Worm (Caenorhabditis elegans) whole organism, L2 larva: ENCODE results near the gene zip-2.

ENCODE experiments used
- C34F6.9 ChIP-seq: fragments of 150-350 bp; optimal IDR thresholded peaks from 2 replicates; lab custom pipeline; 2014; ENCODE audit warnings: missing biosample characterization, missing genetic modification characterization
- F13H6.1 ChIP-seq: sonication (generic microtip); optimal IDR thresholded peaks from 2 replicates; lab custom pipeline; 2016; ENCODE audit warnings: missing genetic modification characterization, missing compliant biosample characterization
- R02D3.7 ChIP-seq: fragments of 150-350 bp; optimal IDR thresholded peaks from 2 replicates; lab custom pipeline; 2014; ENCODE audit warnings: missing biosample characterization, missing genetic modification characterization
- Y55F3AM.14 ChIP-seq: fragments of 200-800 bp; sonication (Bioruptor generic); optimal IDR thresholded peaks from 2 replicates; lab custom pipeline; 2018; ENCODE audit warnings: mild to moderate bottlenecking, missing genetic modification characterization, missing compliant biosample characterization
- ZK546.5 ChIP-seq: sonication (generic microtip); optimal IDR thresholded peaks from 2 replicates; lab custom pipeline; 2017; ENCODE audit warnings: missing biosample characterization, missing genetic modification characterization
- alr-1 ChIP-seq: fragments of 150-350 bp; optimal IDR thresholded peaks from 2 replicates; lab custom pipeline; 2014; ENCODE audit warnings: missing biosample characterization, missing genetic modification characterization
- ama-1 ChIP-seq: fragments of 150-350 bp; optimal IDR thresholded peaks from 2 replicates; lab custom pipeline; 2018; ENCODE audit warnings: inconsistent platforms
- blmp-1 ChIP-seq: sonication (generic microtip); optimal IDR thresholded peaks from 2 replicates; lab custom pipeline; 2017; ENCODE audit warnings: missing genetic modification characterization, mild to moderate bottlenecking, missing compliant biosample characterization, antibody characterized with exemption, moderate library complexity; ENCODE audit not compliant: insufficient read depth
- ceh-16 ChIP-seq: fragments of 150-350 bp; optimal IDR thresholded peaks from 2 replicates; lab custom pipeline; 2014; ENCODE audit warnings: missing biosample characterization, missing genetic modification characterization
- ceh-82 ChIP-seq: fragments of 150-350 bp; optimal IDR thresholded peaks from 2 replicates; lab custom pipeline; 2014; ENCODE audit warnings: missing biosample characterization, missing genetic modification characterization
- crh-2 ChIP-seq: sonication (generic microtip); optimal IDR thresholded peaks from 2 replicates; lab custom pipeline; 2017; ENCODE audit warnings: missing biosample characterization, missing genetic modification characterization
- dmd-4 ChIP-seq: sonication (generic microtip); optimal IDR thresholded peaks from 2 replicates; lab custom pipeline; 2017; ENCODE audit warnings: missing biosample characterization, missing genetic modification characterization
- egl-27 ChIP-seq: sonication (generic microtip); optimal IDR thresholded peaks from 3 replicates; lab custom pipeline; 2017; ENCODE audit warnings: missing biosample characterization, missing genetic modification reagents, missing genetic modification characterization
- elt-1 ChIP-seq: fragments of 150-350 bp; optimal IDR thresholded peaks from 2 replicates; lab custom pipeline; 2014; ENCODE audit warnings: missing biosample characterization, missing genetic modification characterization
- elt-3 ChIP-seq: sonication (generic microtip); optimal IDR thresholded peaks from 2 replicates; lab custom pipeline; 2017; ENCODE audit warnings: missing biosample characterization, missing genetic modification characterization
- fos-1 ChIP-seq: fragments of 150-350 bp; optimal IDR thresholded peaks from 2 replicates; lab custom pipeline; 2014; ENCODE audit warnings: missing biosample characterization, missing genetic modification characterization
- gmeb-1 ChIP-seq: fragments of 150-350 bp; optimal IDR thresholded peaks from 2 replicates; lab custom pipeline; 2014; ENCODE audit warnings: missing biosample characterization, missing genetic modification characterization
- lin-11 ChIP-seq: fragments of 150-350 bp; sonication (generic microtip); optimal IDR thresholded peaks from 2 replicates; lab custom pipeline; 2014; ENCODE audit warnings: missing biosample characterization, missing genetic modification characterization, inconsistent platforms, mixed read lengths
- lin-13 ChIP-seq: fragments of 150-350 bp; optimal IDR thresholded peaks from 2 replicates; lab custom pipeline; 2014; ENCODE audit warnings: missing biosample characterization, missing genetic modification reagents, missing genetic modification characterization
- lin-39 ChIP-seq: fragments of 150-350 bp; optimal IDR thresholded peaks from 2 replicates; lab custom pipeline; 2014; ENCODE audit warnings: missing biosample characterization, missing genetic modification reagents, missing genetic modification characterization
- lsy-2 ChIP-seq, 2 experiments: fragments of 150-350 bp in 1 of 2; sonication (generic microtip) in 1 of 2; optimal IDR thresholded peaks; 2 replicates each; lab custom pipeline; 2014 to 2017; ENCODE audit warnings: missing biosample characterization in 2 of 2, missing genetic modification characterization in 2 of 2
- mab-5 ChIP-seq: fragments of 150-350 bp; optimal IDR thresholded peaks from 2 replicates; lab custom pipeline; 2014; ENCODE audit warnings: missing biosample characterization, missing genetic modification characterization
- mbf-1 ChIP-seq: sonication (generic microtip); optimal IDR thresholded peaks from 2 replicates; lab custom pipeline; 2017; ENCODE audit warnings: missing biosample characterization, missing genetic modification characterization
- nhr-10 ChIP-seq: sonication (generic microtip); optimal IDR thresholded peaks from 2 replicates; lab custom pipeline; 2017; ENCODE audit warnings: missing biosample characterization, missing genetic modification characterization
- nhr-11 ChIP-seq: fragments of 150-350 bp; optimal IDR thresholded peaks from 2 replicates; lab custom pipeline; 2014; ENCODE audit warnings: missing biosample characterization, missing genetic modification characterization
- nhr-129 ChIP-seq: fragments of 150-350 bp; optimal IDR thresholded peaks from 2 replicates; lab custom pipeline; 2014; ENCODE audit warnings: missing biosample characterization, missing genetic modification characterization
- nhr-21 ChIP-seq: fragments of 150-350 bp; optimal IDR thresholded peaks from 2 replicates; lab custom pipeline; 2014; ENCODE audit warnings: missing biosample characterization, missing genetic modification characterization
- nhr-23 ChIP-seq: fragments of 150-350 bp; optimal IDR thresholded peaks from 2 replicates; lab custom pipeline; 2014; ENCODE audit warnings: missing biosample characterization, missing genetic modification reagents, missing genetic modification characterization
- nhr-25 ChIP-seq: fragments of 150-350 bp; sonication (generic microtip); optimal IDR thresholded peaks from 3 replicates; lab custom pipeline; 2014; ENCODE audit warnings: missing biosample characterization, missing genetic modification characterization
- nhr-77 ChIP-seq: fragments of 150-350 bp; optimal IDR thresholded peaks from 2 replicates; lab custom pipeline; 2014; ENCODE audit warnings: missing biosample characterization, missing genetic modification characterization
- peb-1 ChIP-seq: fragments of 150-350 bp; optimal IDR thresholded peaks from 2 replicates; lab custom pipeline; 2014; ENCODE audit warnings: missing biosample characterization, missing genetic modification characterization
- sem-4 ChIP-seq: fragments of 150-350 bp; optimal IDR thresholded peaks from 2 replicates; lab custom pipeline; 2014; ENCODE audit warnings: missing biosample characterization, missing genetic modification reagents, missing genetic modification characterization
- skn-1 ChIP-seq: sonication (generic microtip); optimal IDR thresholded peaks from 2 replicates; lab custom pipeline; 2017; ENCODE audit warnings: missing biosample characterization, missing genetic modification characterization
- sma-3 ChIP-seq: sonication (generic microtip); optimal IDR thresholded peaks from 2 replicates; lab custom pipeline; 2016; ENCODE audit warnings: missing genetic modification reagents, missing genetic modification characterization, missing compliant biosample characterization
- sma-9 ChIP-seq, 2 experiments: fragments of 150-350 bp in 1 of 2; sonication (generic microtip) in 1 of 2; optimal IDR thresholded peaks; 2 replicates each; lab custom pipeline; 2014 to 2016; ENCODE audit warnings: missing genetic modification characterization in 2 of 2, mild to moderate bottlenecking in 1 of 2, missing biosample characterization in 1 of 2, missing compliant biosample characterization in 1 of 2, missing genetic modification reagents in 1 of 2, moderate library complexity in 1 of 2
- snpc-4 ChIP-seq: fragments of 150-350 bp; optimal IDR thresholded peaks from 2 replicates; lab custom pipeline; 2014; ENCODE audit warnings: missing biosample characterization, missing genetic modification characterization
- unc-39 ChIP-seq: fragments of 150-350 bp; optimal IDR thresholded peaks from 2 replicates; lab custom pipeline; 2014; ENCODE audit warnings: missing biosample characterization, missing genetic modification characterization
- unc-62 ChIP-seq: fragments of 150-350 bp; optimal IDR thresholded peaks from 2 replicates; lab custom pipeline; 2014; ENCODE audit warnings: missing biosample characterization, missing genetic modification reagents, missing genetic modification characterization
- zag-1 ChIP-seq: fragments of 150-350 bp; optimal IDR thresholded peaks from 2 replicates; lab custom pipeline; 2014; ENCODE audit warnings: missing biosample characterization, missing genetic modification characterization
- ztf-11 ChIP-seq: sonication (generic microtip); optimal IDR thresholded peaks from 2 replicates; lab custom pipeline; 2017; ENCODE audit warnings: missing biosample characterization, missing genetic modification characterization
- ztf-4 ChIP-seq: fragments of 150-350 bp; optimal IDR thresholded peaks from 2 replicates; lab custom pipeline; 2014; ENCODE audit warnings: missing biosample characterization, missing genetic modification characterization

The zip-2 gene

DNA sequence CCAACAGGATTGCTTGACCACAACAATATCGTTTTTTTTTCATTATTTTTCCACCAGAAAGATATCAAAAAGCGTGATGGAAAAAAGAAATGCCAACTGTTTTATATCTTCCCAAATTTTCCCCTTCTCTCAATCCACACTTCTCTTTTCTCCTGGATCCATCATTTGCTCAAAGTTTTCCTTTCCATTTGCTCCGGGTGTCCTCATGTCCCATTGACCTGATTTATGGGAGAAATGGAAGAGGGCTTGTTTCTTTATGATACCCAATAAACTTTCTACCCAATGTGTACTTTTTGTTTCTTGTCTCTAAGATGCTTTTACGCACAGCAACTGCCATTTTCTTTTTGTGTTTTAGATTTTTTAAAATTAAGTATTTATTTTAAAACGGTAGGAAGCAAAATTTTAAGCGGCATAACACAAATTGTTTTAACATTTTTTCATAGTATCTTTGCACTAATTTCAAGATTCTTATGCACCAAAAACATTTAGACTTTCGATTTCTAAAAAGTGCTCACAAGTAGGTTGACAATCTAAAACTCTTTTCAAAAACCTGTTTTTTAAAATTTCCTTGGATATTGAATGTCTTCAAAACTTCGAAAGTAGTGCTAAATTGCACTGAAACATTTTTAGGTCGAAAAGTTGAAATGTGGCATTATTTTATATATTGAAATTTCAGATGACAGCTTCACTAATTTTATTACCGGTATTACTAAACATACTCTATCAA lies 10.1 kb upstream of the zip-2 start, which contains the start of gene clec-149:
Gene clec-149, plus strand, starts transcription at position 677 of the 727 bp plus-strand sequence.
- peak in 1 of 2 experiments; percentile 25 for TF ChIP-seq lsy-2 (tag; optimal IDR thresholded peaks at IDR 0.05; lab: Kevin White, UChicago)
- TF ChIP-seq ztf-4 (tag; lab: Kevin White, UChicago), result no peak
- TF ChIP-seq lin-13 (GFP tag; lab: Kevin White, UChicago), result no peak
- TF ChIP-seq sem-4, result no peak
- TF ChIP-seq mab-5 (tag; lab: Kevin White, UChicago), result peak; percentile 33
- TF ChIP-seq R02D3.7, result no peak
- no peak for TF ChIP-seq egl-27 (tag; lab: Kevin White, UChicago)
- TF ChIP-seq ztf-11, result no peak
- TF ChIP-seq lin-11, result no peak
- no peak for TF ChIP-seq snpc-4
- no peak for TF ChIP-seq lin-39 (tag; lab: Kevin White, UChicago)
- TF ChIP-seq alr-1 (tag; lab: Kevin White, UChicago), result no peak
- TF ChIP-seq peb-1, result no peak
- peak; percentile 13 for TF ChIP-seq sma-9 (GFP tag; optimal IDR thresholded peaks at IDR 0.05; lab: Kevin White, UChicago)
- no peak for TF ChIP-seq sma-9 (tag; optimal IDR thresholded peaks at IDR 0.05; lab: Kevin White, UChicago)
- no peak for TF ChIP-seq ama-1 (lab: Kevin White, UChicago)
- TF ChIP-seq F13H6.1 (tag; lab: Kevin White, UChicago), result no peak
- TF ChIP-seq zag-1 (tag; lab: Kevin White, UChicago), result no peak
- peak; percentile 22 for TF ChIP-seq C34F6.9 (tag; lab: Kevin White, UChicago)
- TF ChIP-seq nhr-10 (tag; lab: Kevin White, UChicago), result no peak
- no peak for TF ChIP-seq unc-39

- no peak for TF ChIP-seq crh-2
- TF ChIP-seq nhr-77 (tag; lab: Kevin White, UChicago), result no peak
- no peak for TF ChIP-seq lin-13 (GFP tag; lab: Kevin White, UChicago)
- TF ChIP-seq nhr-23 (tag; lab: Kevin White, UChicago), result no peak
Measured at ce11 chrIII:825256-825655, 7.5 kb upstream of the zip-2 start.

- TF ChIP-seq nhr-77 (tag; lab: Kevin White, UChicago) (no peak), fos-1 (tag; lab: Kevin White, UChicago) (peak; percentile 32)
Measured at ce11 chrIII:831961-832360, 821 bp upstream of the zip-2 start, which contains the start of gene ceeh-1. ceeh-1 (minus strand) TSS chrIII:832277.

ce11 chrIII:833711-834442 lies 1.1 kb downstream of the zip-2 start:
- TF ChIP-seq R02D3.7 (no peak), unc-39 (no peak), F13H6.1 (tag; lab: Kevin White, UChicago) (peak; percentile 91), nhr-77 (tag; lab: Kevin White, UChicago) (no peak), ztf-11 (no peak), gmeb-1 (tag; lab: Kevin White, UChicago) (peak; percentile 69), sma-3 (GFP tag; lab: Kevin White, UChicago) (peak; percentile 95), nhr-23 (tag; lab: Kevin White, UChicago) (no peak), alr-1 (tag; lab: Kevin White, UChicago) (no peak), unc-62 (GFP tag; lab: Kevin White, UChicago) (no peak), fos-1 (tag; lab: Kevin White, UChicago) (peak; percentile 99), sma-9 (GFP tag; optimal IDR thresholded peaks at IDR 0.05; lab: Kevin White, UChicago) (peak; percentile 92), sma-9 (tag; optimal IDR thresholded peaks at IDR 0.05; lab: Kevin White, UChicago) (no peak), ceh-16 (tag; lab: Kevin White, UChicago) (peak; percentile 82), nhr-25 (tag; lab: Kevin White, UChicago) (peak; percentile 95), nhr-21 (tag; lab: Kevin White, UChicago) (peak; percentile 94), lin-39 (tag; lab: Kevin White, UChicago) (no peak), lsy-2 (tag; optimal IDR thresholded peaks at IDR 0.05; lab: Kevin White, UChicago) (peak; percentile 67 to 89), lin-11 (peak; percentile 83), Y55F3AM.14 (GFP tag; lab: Kevin White, UChicago) (peak; percentile 84), ztf-4 (tag; lab: Kevin White, UChicago) (peak; percentile 81), lin-13 (GFP tag; lab: Kevin White, UChicago) (peak; percentile 78), nhr-11 (tag; lab: Kevin White, UChicago) (no peak), elt-3 (tag; lab: Kevin White, UChicago) (no peak), elt-1 (tag; lab: Kevin White, UChicago) (no peak), mbf-1 (tag; lab: Kevin White, UChicago) (no peak), nhr-10 (tag; lab: Kevin White, UChicago) (peak; percentile 82), dmd-4 (no peak), nhr-129 (tag; lab: Kevin White, UChicago) (peak; percentile 100), C34F6.9 (tag; lab: Kevin White, UChicago) (peak; percentile 97), snpc-4 (peak; percentile 28), crh-2 (peak; percentile 93), ceh-82 (tag; lab: Kevin White, UChicago) (peak; percentile 3), egl-27 (tag; lab: Kevin White, UChicago) (peak; percentile 92), skn-1 (peak; percentile 35), ZK546.5 (tag; lab: Kevin White, UChicago) (no peak), sem-4 (peak; percentile 88), ama-1 (lab: Kevin White, UChicago) (peak; percentile 94), blmp-1 (tag; lab: Kevin White, UChicago) (peak; percentile 84)
